Worm (Caenorhabditis elegans): ENCODE measurements around the gene rif-1.1.

Gene rif-1.1

ce11 chrIV:17465886-17466285, 4.8 kb upstream of the rif-1.1 start, which contains the start of gene F11E6.6:
Gene F11E6.6 (minus strand): TSS chrIV:17465986.
- TF ChIP-seq pqm-1 (tag; optimal IDR thresholded peaks at IDR 0.05), result peak; percentile 21
- no peak for TF ChIP-seq fos-1 (tag; optimal IDR thresholded peaks at IDR 0.05)
- TF ChIP-seq mml-1 (tag; optimal IDR thresholded peaks at IDR 0.05), result no peak
- peak; percentile 38 for TF ChIP-seq elt-2 (tag; optimal IDR thresholded peaks at IDR 0.05)
- peak; percentile 27 for TF ChIP-seq pha-4 (tag; optimal IDR thresholded peaks at IDR 0.05)
- no peak for TF ChIP-seq fkh-10 (GFP tag; optimal IDR thresholded peaks at IDR 0.05)
- no peak for TF ChIP-seq nfya-1 (tag; optimal IDR thresholded peaks at IDR 0.05; ENCODE audit: insufficient read depth)

DNA sequence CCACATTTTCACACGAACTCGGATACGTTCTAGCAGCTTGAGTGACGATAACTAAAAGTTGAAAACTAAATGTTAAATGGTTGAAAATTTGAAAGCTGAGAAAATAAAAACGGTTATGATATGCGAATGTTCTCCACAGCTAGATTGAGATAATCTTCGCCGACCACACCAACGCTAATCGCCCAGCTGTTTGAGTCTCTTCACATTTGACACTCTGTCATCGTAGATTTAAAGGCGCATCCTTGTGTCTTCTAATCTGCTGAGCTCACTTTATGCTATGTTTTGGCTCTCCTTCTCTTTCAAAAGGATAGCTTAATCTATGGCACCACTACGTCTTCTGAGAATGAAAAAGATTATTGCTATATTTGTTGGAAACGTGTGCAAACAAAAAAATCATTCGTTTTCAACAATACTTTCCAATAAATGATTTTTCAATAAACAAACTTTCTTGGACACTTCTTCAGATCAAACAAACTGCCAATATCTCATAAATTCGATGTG, 2.1 kb upstream of the rif-1.1 start, which contains the start of gene F11E6.10:
Gene F11E6.10 (minus strand): TSS at position 51 of the 501 bp plus-strand sequence.
- TF ChIP-seq lsy-12 (tag; optimal IDR thresholded peaks at IDR 0.05), result no peak
- no peak for TF ChIP-seq ztf-4 (tag; optimal IDR thresholded peaks at IDR 0.05)
- TF ChIP-seq pha-4 (tag; optimal IDR thresholded peaks at IDR 0.05), result no peak
- no peak for TF ChIP-seq unc-39 (tag; optimal IDR thresholded peaks at IDR 0.05)
- no peak for TF ChIP-seq nhr-43 (tag; optimal IDR thresholded peaks at IDR 0.05; ENCODE audit: poor library complexity, severe bottlenecking)
- no peak for TF ChIP-seq nhr-23 (tag; optimal IDR thresholded peaks at IDR 0.05)

- TF ChIP-seq pqm-1 (tag; optimal IDR thresholded peaks at IDR 0.05) (no peak), nhr-43 (tag; optimal IDR thresholded peaks at IDR 0.05; ENCODE audit: poor library complexity, severe bottlenecking) (no peak), nhr-237 (tag; optimal IDR thresholded peaks at IDR 0.05) (no peak)
Observed at ce11 chrIV:17453996-17454395, 7.1 kb downstream of the rif-1.1 start.

DNA sequence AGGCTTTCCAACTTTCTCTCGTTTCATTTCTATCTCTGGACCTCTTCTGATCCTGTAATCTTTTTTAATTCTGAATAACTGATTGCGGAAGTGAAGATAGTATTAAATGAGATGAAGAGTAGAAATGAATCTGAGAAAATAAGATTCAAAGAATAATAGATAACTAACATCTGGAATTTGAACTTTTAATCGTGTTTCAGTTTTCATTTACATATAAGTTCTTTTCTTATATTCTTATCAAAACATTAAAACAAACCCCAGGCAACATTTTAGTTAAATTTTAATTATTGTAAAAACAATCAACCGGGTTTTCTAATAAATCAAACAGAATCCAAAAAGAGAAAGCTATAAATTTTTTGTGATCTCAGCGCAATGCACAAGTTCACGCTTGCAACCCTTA, 7.9 kb downstream of the rif-1.1 start:
- TF ChIP-seq lin-15B (tag; optimal IDR thresholded peaks at IDR 0.05) (no peak), sea-2 (GFP tag; optimal IDR thresholded peaks at IDR 0.05) (no peak), unc-39 (tag; optimal IDR thresholded peaks at IDR 0.05) (no peak), snpc-4 (tag; optimal IDR thresholded peaks at IDR 0.05) (no peak), unc-62 (GFP tag; optimal IDR thresholded peaks at IDR 0.05) (no peak), ztf-11 (tag; optimal IDR thresholded peaks at IDR 0.05) (no peak), nhr-43 (tag; optimal IDR thresholded peaks at IDR 0.05; ENCODE audit: poor library complexity, severe bottlenecking) (no peak), nhr-23 (tag; optimal IDR thresholded peaks at IDR 0.05) (no peak), elt-3 (tag; optimal IDR thresholded peaks at IDR 0.05) (no peak), ama-1 (optimal IDR thresholded peaks at IDR 0.05) (no peak), nhr-28 (tag; optimal IDR thresholded peaks at IDR 0.05) (no peak), R02D3.7 (tag; optimal IDR thresholded peaks at IDR 0.05) (no peak), lsy-12 (tag; optimal IDR thresholded peaks at IDR 0.05) (no peak), mml-1 (tag; optimal IDR thresholded peaks at IDR 0.05) (no peak)

ce11 chrIV:17450443-17450842, 10.6 kb downstream of the rif-1.1 start, which contains the start of gene F11E6.8:
Gene F11E6.8 (minus strand): TSS chrIV:17450543.
- TF ChIP-seq ama-1 (optimal IDR thresholded peaks at IDR 0.05) (no peak), fkh-10 (GFP tag; optimal IDR thresholded peaks at IDR 0.05) (no peak), ceh-82 (tag; optimal IDR thresholded peaks at IDR 0.05) (no peak), nhr-25 (tag; optimal IDR thresholded peaks at IDR 0.05) (no peak), mml-1 (tag; optimal IDR thresholded peaks at IDR 0.05) (no peak), nfya-1 (tag; optimal IDR thresholded peaks at IDR 0.05; ENCODE audit: insufficient read depth) (no peak), daf-12 (tag; optimal IDR thresholded peaks at IDR 0.05) (no peak), lin-39 (tag; optimal IDR thresholded peaks at IDR 0.05) (no peak), ceh-28 (tag; optimal IDR thresholded peaks at IDR 0.05) (no peak), fos-1 (tag; optimal IDR thresholded peaks at IDR 0.05) (no peak), pha-4 (tag; optimal IDR thresholded peaks at IDR 0.05) (no peak), pqm-1 (tag; optimal IDR thresholded peaks at IDR 0.05) (no peak), elt-3 (tag; optimal IDR thresholded peaks at IDR 0.05) (no peak), nhr-67 (tag; optimal IDR thresholded peaks at IDR 0.05) (no peak), unc-39 (tag; optimal IDR thresholded peaks at IDR 0.05) (no peak), jun-1 (tag; optimal IDR thresholded peaks at IDR 0.05) (no peak), ceh-9 (tag; optimal IDR thresholded peaks at IDR 0.05) (no peak), nhr-43 (tag; optimal IDR thresholded peaks at IDR 0.05; ENCODE audit: poor library complexity, severe bottlenecking) (no peak), R02D3.7 (tag; optimal IDR thresholded peaks at IDR 0.05) (no peak)

DNA sequence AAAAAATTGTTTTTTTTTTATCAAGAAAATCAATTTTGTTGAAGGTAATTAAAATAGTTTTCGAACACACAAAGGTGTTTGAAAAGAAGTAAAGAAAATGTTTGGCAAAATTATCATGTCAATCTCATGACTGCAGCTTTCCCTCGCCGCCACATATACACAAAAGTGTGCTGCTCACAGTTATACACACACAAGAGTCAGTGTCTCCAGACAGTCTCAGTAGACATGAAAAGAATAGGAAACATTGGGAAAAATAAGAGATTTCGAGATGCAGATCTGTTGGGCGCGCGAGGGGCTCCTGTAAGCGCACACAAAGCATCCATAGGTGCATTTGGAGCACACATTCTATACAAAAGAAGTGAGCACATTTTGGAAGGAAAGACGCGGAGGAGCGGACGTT, 12.8 kb downstream of the rif-1.1 start:
- TF ChIP-seq eor-1 (tag; optimal IDR thresholded peaks at IDR 0.05), result no peak
- peak; percentile 66 for TF ChIP-seq pha-4 (tag; optimal IDR thresholded peaks at IDR 0.05)
